Worm (Caenorhabditis elegans) whole organism, L1 larva: ENCODE measurements around the gene Y54G2A.57.

Experiments
- C34B4.2 ChIP-seq: sonication (generic microtip); optimal IDR thresholded peaks from 2 replicates; lab custom pipeline; 2017; ENCODE audit warnings: mild to moderate bottlenecking, missing genetic modification characterization, missing compliant biosample characterization
- F16B12.6 ChIP-seq: fragments of 150-350 bp; optimal IDR thresholded peaks from 2 replicates; lab custom pipeline; 2014; ENCODE audit warnings: missing biosample characterization, missing genetic modification characterization
- aha-1 ChIP-seq: fragments of 150-350 bp; optimal IDR thresholded peaks from 2 replicates; lab custom pipeline; 2014; ENCODE audit warnings: missing biosample characterization, missing genetic modification characterization
- alr-1 ChIP-seq: fragments of 200-800 bp; sonication (Bioruptor generic); optimal IDR thresholded peaks from 2 replicates; lab custom pipeline; 2018; ENCODE audit warnings: borderline replicate concordance, mild to moderate bottlenecking, missing genetic modification characterization, missing compliant biosample characterization
- blmp-1 ChIP-seq: fragments of 150-350 bp; optimal IDR thresholded peaks from 2 replicates; lab custom pipeline; 2014; ENCODE audit warnings: missing biosample characterization, missing genetic modification characterization
- ceh-8 ChIP-seq: fragments of 200-800 bp; sonication (Bioruptor generic); optimal IDR thresholded peaks from 2 replicates; lab custom pipeline; 2018; ENCODE audit warnings: mild to moderate bottlenecking, missing genetic modification characterization, moderate library complexity, missing compliant biosample characterization
- efl-1 ChIP-seq, 4 experiments: fragments of 150-350 bp; optimal IDR thresholded peaks in 3 of 4; peaks in 1 of 4; 1 replicate in 1 of 4; 2 replicates in 3 of 4; lab custom pipeline; 2014; ENCODE audit warnings: missing biosample characterization in 2 of 4, missing genetic modification characterization in 2 of 4, missing genetic modification reagents in 2 of 4
- egl-27 ChIP-seq, 2 experiments: fragments of 150-350 bp in 1 of 2; sonication (generic microtip); optimal IDR thresholded peaks; 3 replicates each; lab custom pipeline; 2017 to 2018; ENCODE audit warnings: missing biosample characterization in 2 of 2, missing genetic modification characterization in 2 of 2, missing genetic modification reagents in 2 of 2
- fkh-10 ChIP-seq: sonication (generic microtip); optimal IDR thresholded peaks from 2 replicates; lab custom pipeline; 2017; ENCODE audit warnings: missing biosample characterization, missing genetic modification reagents, missing genetic modification characterization
- fkh-8 ChIP-seq: sonication (generic microtip); optimal IDR thresholded peaks from 2 replicates; lab custom pipeline; 2016; ENCODE audit warnings: mild to moderate bottlenecking, missing genetic modification characterization, missing compliant biosample characterization
- hlh-17 ChIP-seq: fragments of 200-800 bp; sonication (Bioruptor generic); optimal IDR thresholded peaks from 2 replicates; lab custom pipeline; 2018; ENCODE audit warnings: missing genetic modification characterization, mild to moderate bottlenecking, missing compliant biosample characterization, moderate library complexity, borderline replicate concordance
- hpl-2 ChIP-seq: fragments of 150-350 bp; optimal IDR thresholded peaks from 2 replicates; lab custom pipeline; 2014; ENCODE audit warnings: missing biosample characterization, missing genetic modification reagents, missing genetic modification characterization
- lin-13 ChIP-seq: fragments of 150-350 bp; optimal IDR thresholded peaks from 2 replicates; lab custom pipeline; 2014; ENCODE audit warnings: missing biosample characterization, missing genetic modification reagents, missing genetic modification characterization
- lin-14 ChIP-seq: fragments of 200-800 bp; sonication (Bioruptor generic); optimal IDR thresholded peaks from 2 replicates; lab custom pipeline; 2018; ENCODE audit warnings: mild to moderate bottlenecking, missing genetic modification characterization, moderate library complexity, missing compliant biosample characterization
- lin-15B ChIP-seq: fragments of 150-350 bp; sonication (generic microtip); optimal IDR thresholded peaks from 3 replicates; lab custom pipeline; 2014; ENCODE audit warnings: missing biosample characterization, missing genetic modification characterization
- nhr-11 ChIP-seq: fragments of 150-350 bp; optimal IDR thresholded peaks from 2 replicates; lab custom pipeline; 2014; ENCODE audit warnings: missing biosample characterization, missing genetic modification characterization
- nhr-19 ChIP-seq: fragments of 200-800 bp; sonication (Bioruptor generic); conservative IDR thresholded peaks from 2 replicates; pipeline ENCODE4 v1.3.6; 2022; ENCODE audit warnings: missing genetic modification characterization, missing compliant biosample characterization
- nhr-20 ChIP-seq: sonication (generic microtip); optimal IDR thresholded peaks from 2 replicates; lab custom pipeline; 2016; ENCODE audit warnings: mild to moderate bottlenecking, missing genetic modification characterization, missing compliant biosample characterization
- nhr-237 ChIP-seq: fragments of 150-350 bp; optimal IDR thresholded peaks from 2 replicates; lab custom pipeline; 2014; ENCODE audit warnings: missing biosample characterization, missing genetic modification characterization
- nhr-28 ChIP-seq: fragments of 150-350 bp; optimal IDR thresholded peaks from 2 replicates; lab custom pipeline; 2014; ENCODE audit warnings: missing biosample characterization, missing genetic modification characterization
- nhr-47 ChIP-seq: sonication (generic microtip); optimal IDR thresholded peaks from 2 replicates; lab custom pipeline; 2016; ENCODE audit warnings: mild to moderate bottlenecking, missing genetic modification characterization, moderate library complexity, missing compliant biosample characterization
- nhr-76 ChIP-seq: sonication (generic microtip); optimal IDR thresholded peaks from 2 replicates; lab custom pipeline; 2017; ENCODE audit warnings: missing biosample characterization, missing genetic modification characterization
- nhr-84 ChIP-seq: sonication (generic microtip); optimal IDR thresholded peaks from 2 replicates; lab custom pipeline; 2017; ENCODE audit warnings: missing biosample characterization, missing genetic modification characterization
- nhr-90 ChIP-seq: sonication (generic microtip); optimal IDR thresholded peaks from 2 replicates; lab custom pipeline; 2016; ENCODE audit warnings: mild to moderate bottlenecking, missing genetic modification characterization, missing compliant biosample characterization; ENCODE audit not compliant: poor library complexity
- pag-3 ChIP-seq: sonication (generic microtip); optimal IDR thresholded peaks from 2 replicates; lab custom pipeline; 2017; ENCODE audit warnings: missing genetic modification characterization, mild to moderate bottlenecking, missing compliant biosample characterization, antibody characterized with exemption, borderline replicate concordance; ENCODE audit not compliant: insufficient read depth
- pax-3 ChIP-seq: fragments of 200-800 bp; sonication (Bioruptor generic); optimal IDR thresholded peaks from 2 replicates; lab custom pipeline; 2018; ENCODE audit warnings: mild to moderate bottlenecking, missing genetic modification characterization, moderate library complexity, missing compliant biosample characterization
- pqm-1 ChIP-seq: sonication (generic microtip); optimal IDR thresholded peaks from 3 replicates; lab custom pipeline; 2017; ENCODE audit warnings: missing biosample characterization, missing genetic modification characterization
- rnt-1 ChIP-seq: sonication (generic microtip); optimal IDR thresholded peaks from 2 replicates; lab custom pipeline; 2016; ENCODE audit warnings: mild to moderate bottlenecking, missing genetic modification characterization, moderate library complexity, missing compliant biosample characterization
- sptf-1 ChIP-seq: fragments of 150-350 bp; optimal IDR thresholded peaks from 2 replicates; lab custom pipeline; 2014; ENCODE audit warnings: missing biosample characterization, missing genetic modification characterization
- swsn-7 ChIP-seq: sonication (generic microtip); optimal IDR thresholded peaks from 2 replicates; lab custom pipeline; 2016; ENCODE audit warnings: missing genetic modification characterization, missing compliant biosample characterization
- tlp-1 ChIP-seq: fragments of 150-350 bp; optimal IDR thresholded peaks from 2 replicates; lab custom pipeline; 2014; ENCODE audit warnings: missing biosample characterization, missing genetic modification characterization
- unc-130 ChIP-seq: fragments of 150-350 bp; optimal IDR thresholded peaks from 2 replicates; lab custom pipeline; 2017; ENCODE audit warnings: missing biosample characterization, missing genetic modification characterization, inconsistent platforms
- xbp-1 ChIP-seq: sonication (generic microtip); optimal IDR thresholded peaks from 2 replicates; lab custom pipeline; 2016; ENCODE audit warnings: missing genetic modification characterization, missing compliant biosample characterization
- zip-4 ChIP-seq: fragments of 200-800 bp; sonication (Bioruptor generic); optimal IDR thresholded peaks from 2 replicates; lab custom pipeline; 2018; ENCODE audit warnings: mild to moderate bottlenecking, missing genetic modification characterization, moderate library complexity, missing compliant biosample characterization
- ztf-11 ChIP-seq, 2 experiments: sonication (generic microtip); optimal IDR thresholded peaks; 2 replicates each; lab custom pipeline; 2016 to 2017; ENCODE audit warnings: missing genetic modification characterization in 2 of 2, missing biosample characterization in 1 of 2, missing compliant biosample characterization in 1 of 2

Y54G2A.57 gene

ce11 chrIV:2928409-2928808 lies 41.3 kb upstream of the Y54G2A.57 start, which contains the start of gene manf-1 (continued):
- peak; percentile 76 to 84 for TF ChIP-seq efl-1 (optimal IDR thresholded peaks at IDR 0.05; lab: Kevin White, UChicago)
- peak; percentile 79 to 97 for TF ChIP-seq efl-1 (GFP tag; optimal IDR thresholded peaks at IDR 0.05 in 1 of 2; lab: Kevin White, UChicago)
- TF ChIP-seq nhr-20 (tag; lab: Kevin White, UChicago) = peak; percentile 69
- no peak for TF ChIP-seq aha-1 (tag; lab: Kevin White, UChicago)
- peak; percentile 68 for TF ChIP-seq blmp-1 (tag; lab: Kevin White, UChicago)
- TF ChIP-seq fkh-8 (tag; lab: Kevin White, UChicago) = peak; percentile 77
- peak; percentile 37 for TF ChIP-seq lin-15B

- TF ChIP-seq xbp-1 (no peak), rnt-1 (tag; lab: Kevin White, UChicago) (no peak), nhr-47 (tag; lab: Kevin White, UChicago) (no peak), swsn-7 (tag; lab: Kevin White, UChicago) (no peak), nhr-90 (tag; lab: Kevin White, UChicago) (no peak), pax-3 (no peak), efl-1 (optimal IDR thresholded peaks at IDR 0.05; lab: Kevin White, UChicago) (no peak), efl-1 (GFP tag; optimal IDR thresholded peaks at IDR 0.05 in 1 of 2; lab: Kevin White, UChicago) (no peak), nhr-76 (no peak), nhr-84 (tag; lab: Kevin White, UChicago) (no peak)
These were observed 38.5 kb upstream of the Y54G2A.57 start, which contains the start of gene samt-1 for ce11 chrIV:2931228-2931627. Gene samt-1, plus strand, starts transcription at chrIV:2931403.

ce11 chrIV:2935194-2935593 lies 34.5 kb upstream of the Y54G2A.57 start:
- TF ChIP-seq hpl-2 (no peak), pax-3 (no peak), nhr-84 (tag; lab: Kevin White, UChicago) (no peak), aha-1 (tag; lab: Kevin White, UChicago) (no peak), sptf-1 (tag; lab: Kevin White, UChicago) (no peak), ztf-11 (tag; optimal IDR thresholded peaks at IDR 0.05; lab: Kevin White, UChicago) (no peak), hlh-17 (GFP tag; lab: Kevin White, UChicago) (no peak), lin-14 (GFP tag; lab: Kevin White, UChicago) (no peak), zip-4 (GFP tag; lab: Kevin White, UChicago) (no peak), lin-13 (GFP tag; lab: Kevin White, UChicago) (no peak)

ce11 chrIV:2959798-2960197 lies 9.9 kb upstream of the Y54G2A.57 start, which contains the start of gene ser-6:
Gene ser-6, plus strand, starts transcription at chrIV:2960098.
- no peak for TF ChIP-seq nhr-28 (tag; lab: Kevin White, UChicago)
- peak; percentile 33 for TF ChIP-seq fkh-10 (GFP tag; lab: Kevin White, UChicago)
- no peak for TF ChIP-seq pax-3
- TF ChIP-seq rnt-1 (tag; lab: Kevin White, UChicago) = no peak
- TF ChIP-seq alr-1 (tag; lab: Kevin White, UChicago) = no peak
- TF ChIP-seq unc-130 (tag; lab: Kevin White, UChicago) = no peak

DNA sequence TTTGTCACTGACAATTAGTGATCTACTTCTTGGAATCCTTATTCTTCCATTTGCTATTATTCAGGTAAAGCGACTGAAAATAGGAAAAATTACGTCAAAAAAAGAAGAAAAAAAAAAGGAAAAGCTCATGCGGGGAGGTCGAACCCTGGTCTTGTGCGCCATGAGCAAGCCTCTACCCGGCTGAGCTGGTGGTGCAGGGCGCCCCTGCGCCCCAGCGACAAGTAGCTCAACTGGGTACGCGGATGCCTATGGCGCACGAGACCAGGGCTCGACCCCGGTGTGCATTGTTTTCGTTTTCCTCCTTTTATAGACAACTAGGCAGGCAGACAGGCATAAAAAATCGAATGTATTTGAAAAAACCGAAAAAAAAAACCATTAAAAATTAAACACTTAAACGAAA lies 9.5 kb upstream of the Y54G2A.57 start:
- no peak for TF ChIP-seq pag-3 (tag; lab: Kevin White, UChicago)
- TF ChIP-seq, all 84 proteins: peak for 0

DNA sequence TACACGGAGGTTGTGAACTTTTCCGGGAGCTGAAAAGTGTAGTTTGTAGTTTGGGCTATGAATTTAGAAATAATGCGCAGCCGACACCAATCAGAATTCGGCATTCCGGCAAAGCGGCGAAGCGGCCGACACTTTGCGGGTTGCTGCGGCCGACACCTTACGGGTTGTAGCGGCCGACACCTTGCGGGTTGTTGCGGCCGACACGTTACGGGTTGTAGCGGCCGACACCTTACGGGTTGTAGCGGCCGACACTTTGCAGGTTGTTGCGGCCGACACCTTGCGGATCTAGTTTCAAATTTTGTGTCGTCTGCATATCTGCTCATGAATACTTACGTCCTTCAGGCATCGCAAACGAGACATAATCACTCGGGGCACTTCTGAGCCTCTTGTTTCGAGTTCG lies 2.9 kb upstream of the Y54G2A.57 start:
- TF ChIP-seq nhr-28 (tag; lab: Kevin White, UChicago) (no peak), nhr-237 (no peak), egl-27 (tag; optimal IDR thresholded peaks at IDR 0.05; lab: Kevin White, UChicago) (no peak), fkh-10 (GFP tag; lab: Kevin White, UChicago) (no peak), nhr-11 (tag; lab: Kevin White, UChicago) (no peak), ceh-8 (GFP tag; lab: Kevin White, UChicago) (no peak), pqm-1 (tag; lab: Kevin White, UChicago) (no peak), nhr-19 (GFP tag; lab: Robert Waterston, UW) (no peak), tlp-1 (tag; lab: Kevin White, UChicago) (no peak), F16B12.6 (tag; lab: Kevin White, UChicago) (no peak), C34B4.2 (tag; lab: Kevin White, UChicago) (no peak)
